Fruit fly (Drosophila melanogaster) whole organism, embryonic: ENCODE results near the gene CG7333.

Source experiments
- Abd-B ChIP-seq: fragments of 200-800 bp; sonication (Bioruptor generic); optimal IDR thresholded peaks from 2 replicates; lab custom pipeline; 2018; ENCODE audit warnings: missing biosample characterization, mild to moderate bottlenecking, missing genetic modification characterization, moderate library complexity
- Asciz ChIP-seq: fragments of 200-800 bp; sonication (Bioruptor generic); optimal IDR thresholded peaks from 2 replicates; lab custom pipeline; 2017; ENCODE audit warnings: missing biosample characterization, mild to moderate bottlenecking, missing genetic modification characterization, missing genetic modification reagents
- CG10462 ChIP-seq: fragments of 200-800 bp; sonication (Bioruptor generic); optimal IDR thresholded peaks from 2 replicates; lab custom pipeline; 2016; ENCODE audit warnings: missing biosample characterization, missing genetic modification characterization
- CG11560 ChIP-seq: fragments of 200-800 bp; sonication (Bioruptor generic); IDR thresholded peaks from 3 replicates; pipeline ENCODE4 v1.3.6; 2022; ENCODE audit warnings: missing biosample characterization, missing genetic modification characterization
- CG14050 ChIP-seq: fragments of 200-800 bp; sonication (Bioruptor generic); IDR thresholded peaks from 3 replicates; pipeline ENCODE4 v1.3.6; 2022; ENCODE audit warnings: missing biosample characterization, missing genetic modification characterization
- CG14441 ChIP-seq: fragments of 200-800 bp; sonication (Bioruptor generic); IDR thresholded peaks from 2 replicates; pipeline ENCODE4 v1.3.6; 2022; ENCODE audit warnings: missing biosample characterization, missing genetic modification characterization
- CG14965 ChIP-seq: fragments of 200-800 bp; sonication (Bioruptor generic); optimal IDR thresholded peaks from 2 replicates; lab custom pipeline; 2016; ENCODE audit warnings: missing biosample characterization, missing genetic modification characterization, borderline replicate concordance
- CG16779 ChIP-seq: fragments of 200-800 bp; sonication (Bioruptor generic); IDR thresholded peaks from 2 replicates; pipeline ENCODE4 v1.3.6; 2022; ENCODE audit warnings: missing biosample characterization, missing genetic modification characterization
- CG2120 ChIP-seq: fragments of 200-800 bp; sonication (Bioruptor generic); optimal IDR thresholded peaks from 3 replicates; lab custom pipeline; 2016; ENCODE audit warnings: missing biosample characterization, missing genetic modification characterization
- CG3163 ChIP-seq: fragments of 200-800 bp; sonication (Bioruptor generic); optimal IDR thresholded peaks from 3 replicates; lab custom pipeline; 2016; ENCODE audit warnings: missing biosample characterization, missing genetic modification characterization
- CG34224 ChIP-seq: fragments of 200-800 bp; sonication (Bioruptor generic); IDR thresholded peaks from 3 replicates; pipeline ENCODE4 v1.3.6; 2022; ENCODE audit warnings: missing biosample characterization, missing genetic modification characterization; ENCODE audit not compliant: partially characterized antibody
- CG4707 ChIP-seq: fragments of 200-800 bp; sonication (Bioruptor generic); optimal IDR thresholded peaks from 2 replicates; lab custom pipeline; 2018; ENCODE audit warnings: missing biosample characterization, mild to moderate bottlenecking, missing genetic modification characterization, moderate library complexity
- CG4854 ChIP-seq: fragments of 200-800 bp; sonication (Bioruptor generic); optimal IDR thresholded peaks from 2 replicates; lab custom pipeline; 2016; ENCODE audit warnings: missing biosample characterization, missing genetic modification characterization, inconsistent platforms
- CG5245 ChIP-seq: fragments of 200-800 bp; sonication (Bioruptor generic); optimal IDR thresholded peaks from 3 replicates; lab custom pipeline; 2016; ENCODE audit warnings: missing biosample characterization, missing genetic modification characterization
- CG6854 ChIP-seq: fragments of 200-800 bp; sonication (Bioruptor generic); optimal IDR thresholded peaks from 3 replicates; lab custom pipeline; 2017; ENCODE audit warnings: missing biosample characterization, mild to moderate bottlenecking, missing genetic modification characterization
- CG8924 ChIP-seq: fragments of 200-800 bp; optimal IDR thresholded peaks from 3 replicates; lab custom pipeline; 2019; ENCODE audit warnings: missing biosample characterization, mild to moderate bottlenecking, missing genetic modification characterization, moderate library complexity
- CG9727 ChIP-seq: fragments of 200-800 bp; sonication (Bioruptor generic); optimal IDR thresholded peaks from 3 replicates; lab custom pipeline; 2017; ENCODE audit warnings: missing biosample characterization, mild to moderate bottlenecking, missing genetic modification characterization
- Camta ChIP-seq: fragments of 200-800 bp; sonication (Bioruptor generic); optimal IDR thresholded peaks from 2 replicates; lab custom pipeline; 2016; ENCODE audit warnings: missing biosample characterization, missing genetic modification characterization
- Dfd ChIP-seq, 2 experiments: fragments of >200 bp; optimal IDR thresholded peaks; 2 replicates each; lab custom pipeline; 2017; ENCODE audit warnings: missing biosample characterization in 2 of 2, missing genetic modification characterization in 2 of 2
- Dip2 ChIP-seq: fragments of 200-800 bp; sonication (Bioruptor generic); IDR thresholded peaks from 2 replicates; pipeline ENCODE4 v1.3.6; 2022; ENCODE audit warnings: missing biosample characterization, missing genetic modification characterization
- H15 ChIP-seq: fragments of 200-800 bp; sonication (Bioruptor generic); IDR thresholded peaks from 3 replicates; pipeline ENCODE4 v1.3.6; 2022; ENCODE audit warnings: missing biosample characterization, missing genetic modification characterization
- MBD-R2 ChIP-seq: fragments of 200-800 bp; sonication (Bioruptor generic); IDR thresholded peaks from 2 replicates; pipeline ENCODE4 v1.3.6; 2022; ENCODE audit warnings: missing biosample characterization, missing genetic modification characterization
- Nf-YB ChIP-seq: fragments of 200-800 bp; sonication (Bioruptor generic); optimal IDR thresholded peaks from 3 replicates; lab custom pipeline; 2019; ENCODE audit warnings: missing biosample characterization, mild to moderate bottlenecking, missing genetic modification characterization, moderate library complexity
- Ravus ChIP-seq: fragments of 200-800 bp; sonication (Bioruptor generic); IDR thresholded peaks from 2 replicates; pipeline ENCODE4 v1.3.6; 2022; ENCODE audit warnings: missing biosample characterization, missing genetic modification characterization
- Ssrp ChIP-seq: fragments of 200-800 bp; sonication (Bioruptor generic); optimal IDR thresholded peaks from 2 replicates; lab custom pipeline; 2018; ENCODE audit warnings: missing biosample characterization, mild to moderate bottlenecking, missing genetic modification characterization, moderate library complexity
- Trl ChIP-seq, 3 experiments: fragments of >200 bp in 2 of 3; fragments of 200-800 bp in 1 of 3; sonication (Bioruptor generic) in 1 of 3; optimal IDR thresholded peaks; 2 replicates in 1 of 3; 3 replicates in 2 of 3; lab custom pipeline; 2016 to 2017; ENCODE audit warnings: missing biosample characterization in 1 of 3, missing genetic modification characterization in 1 of 3
- amos ChIP-seq: fragments of 200-800 bp; sonication (Bioruptor generic); IDR thresholded peaks from 2 replicates; pipeline ENCODE4 v1.3.6; 2022; ENCODE audit warnings: missing biosample characterization, missing genetic modification characterization; ENCODE audit not compliant: partially characterized antibody
- bbx ChIP-seq: fragments of 200-800 bp; sonication (Bioruptor generic); IDR thresholded peaks from 2 replicates; pipeline ENCODE4 v1.3.6; 2022; ENCODE audit warnings: missing biosample characterization, missing genetic modification characterization; ENCODE audit not compliant: partially characterized antibody
- ci ChIP-seq: fragments of 200-800 bp; sonication (Bioruptor generic); IDR thresholded peaks from 3 replicates; pipeline ENCODE4 v1.3.6; 2022; ENCODE audit warnings: missing biosample characterization, missing genetic modification characterization
- dan ChIP-seq: fragments of 200-800 bp; sonication (Bioruptor generic); IDR thresholded peaks from 2 replicates; pipeline ENCODE4 v1.3.6; 2022; ENCODE audit warnings: missing biosample characterization, missing genetic modification characterization
- disco-r ChIP-seq: fragments of 200-800 bp; sonication (Bioruptor generic); optimal IDR thresholded peaks from 2 replicates; lab custom pipeline; 2016; ENCODE audit warnings: missing biosample characterization, missing genetic modification characterization
- eve ChIP-seq, 2 experiments: fragments of >200 bp; optimal IDR thresholded peaks; 2 replicates each; lab custom pipeline; 2017; ENCODE audit warnings: missing biosample characterization in 2 of 2, missing genetic modification characterization in 2 of 2
- fd3F ChIP-seq: fragments of 200-800 bp; sonication (Bioruptor generic); optimal IDR thresholded peaks from 2 replicates; lab custom pipeline; 2018; ENCODE audit warnings: missing biosample characterization, mild to moderate bottlenecking, missing genetic modification characterization, moderate library complexity
- fd64A ChIP-seq: fragments of 200-800 bp; sonication (Bioruptor generic); optimal IDR thresholded peaks from 3 replicates; lab custom pipeline; 2018; ENCODE audit warnings: missing biosample characterization, mild to moderate bottlenecking, missing genetic modification characterization
- ftz-f1 ChIP-seq: fragments of 200-800 bp; sonication (Bioruptor generic); optimal IDR thresholded peaks from 2 replicates; lab custom pipeline; 2016; ENCODE audit warnings: missing biosample characterization, missing genetic modification characterization
- gt ChIP-seq: fragments of 200-800 bp; sonication (Bioruptor generic); IDR thresholded peaks from 2 replicates; pipeline ENCODE4 v1.3.6; 2022; ENCODE audit warnings: missing biosample characterization, missing genetic modification characterization
- hkb ChIP-seq, 2 experiments: fragments of 200-800 bp in 1 of 2; fragments of >200 bp in 1 of 2; sonication (Bioruptor generic) in 1 of 2; IDR thresholded peaks in 1 of 2; optimal IDR thresholded peaks in 1 of 2; 2 replicates each; pipeline versions ENCODE4 v1.3.6 to Lab custom; 2017 to 2022; ENCODE audit warnings: missing biosample characterization in 1 of 2, missing genetic modification characterization in 1 of 2
- jigr1 ChIP-seq: fragments of 200-800 bp; sonication (Bioruptor generic); IDR thresholded peaks from 3 replicates; pipeline ENCODE4 v1.3.6; 2022; ENCODE audit warnings: missing biosample characterization, missing genetic modification characterization
- kay ChIP-seq: fragments of 200-800 bp; sonication (Bioruptor generic); optimal IDR thresholded peaks from 2 replicates; lab custom pipeline; 2016; ENCODE audit warnings: missing biosample characterization, missing genetic modification characterization
- knrl ChIP-seq: fragments of 200-800 bp; sonication (Bioruptor generic); IDR thresholded peaks from 3 replicates; pipeline ENCODE4 v1.3.6; 2022; ENCODE audit warnings: missing biosample characterization, missing genetic modification characterization; ENCODE audit not compliant: partially characterized antibody
- lmd ChIP-seq: fragments of 200-800 bp; sonication (Bioruptor generic); IDR thresholded peaks from 2 replicates; pipeline ENCODE4 v1.3.6; 2022; ENCODE audit warnings: missing biosample characterization, missing genetic modification characterization
- maf-S ChIP-seq: fragments of 200-800 bp; sonication (Bioruptor generic); optimal IDR thresholded peaks from 2 replicates; lab custom pipeline; 2016; ENCODE audit warnings: missing biosample characterization, missing genetic modification characterization
- mld ChIP-seq: fragments of 200-800 bp; sonication (Bioruptor generic); IDR thresholded peaks from 3 replicates; pipeline ENCODE4 v1.3.6; 2022; ENCODE audit warnings: missing biosample characterization, missing genetic modification characterization; ENCODE audit not compliant: partially characterized antibody
- odd ChIP-seq: fragments of 200-800 bp; sonication (Bioruptor generic); optimal IDR thresholded peaks from 2 replicates; lab custom pipeline; 2017; ENCODE audit warnings: missing biosample characterization, mild to moderate bottlenecking, missing genetic modification characterization
- prd ChIP-seq, 3 experiments: fragments of >200 bp in 2 of 3; fragments of 200-800 bp in 1 of 3; sonication (Bioruptor generic) in 1 of 3; optimal IDR thresholded peaks in 2 of 3; IDR thresholded peaks in 1 of 3; 2 replicates in 2 of 3; 3 replicates in 1 of 3; pipeline versions ENCODE4 v1.3.6 to Lab custom; 2017 to 2022; ENCODE audit warnings: missing biosample characterization in 1 of 3, missing genetic modification characterization in 1 of 3
- salm ChIP-seq: fragments of 200-800 bp; sonication (Bioruptor generic); optimal IDR thresholded peaks from 2 replicates; lab custom pipeline; 2018; ENCODE audit warnings: missing biosample characterization, mild to moderate bottlenecking, missing genetic modification characterization
- tio ChIP-seq: fragments of 200-800 bp; sonication (Bioruptor generic); optimal IDR thresholded peaks from 2 replicates; lab custom pipeline; 2017; ENCODE audit warnings: missing biosample characterization, missing genetic modification characterization, inconsistent platforms
- tx ChIP-seq: fragments of 200-800 bp; sonication (Bioruptor generic); optimal IDR thresholded peaks from 2 replicates; lab custom pipeline; 2016; ENCODE audit warnings: missing biosample characterization, missing genetic modification characterization
- wdn ChIP-seq: fragments of 200-800 bp; sonication (Bioruptor generic); IDR thresholded peaks from 2 replicates; pipeline ENCODE4 v1.3.6; 2022; ENCODE audit warnings: missing biosample characterization, missing genetic modification characterization

CG7333 gene

DNA sequence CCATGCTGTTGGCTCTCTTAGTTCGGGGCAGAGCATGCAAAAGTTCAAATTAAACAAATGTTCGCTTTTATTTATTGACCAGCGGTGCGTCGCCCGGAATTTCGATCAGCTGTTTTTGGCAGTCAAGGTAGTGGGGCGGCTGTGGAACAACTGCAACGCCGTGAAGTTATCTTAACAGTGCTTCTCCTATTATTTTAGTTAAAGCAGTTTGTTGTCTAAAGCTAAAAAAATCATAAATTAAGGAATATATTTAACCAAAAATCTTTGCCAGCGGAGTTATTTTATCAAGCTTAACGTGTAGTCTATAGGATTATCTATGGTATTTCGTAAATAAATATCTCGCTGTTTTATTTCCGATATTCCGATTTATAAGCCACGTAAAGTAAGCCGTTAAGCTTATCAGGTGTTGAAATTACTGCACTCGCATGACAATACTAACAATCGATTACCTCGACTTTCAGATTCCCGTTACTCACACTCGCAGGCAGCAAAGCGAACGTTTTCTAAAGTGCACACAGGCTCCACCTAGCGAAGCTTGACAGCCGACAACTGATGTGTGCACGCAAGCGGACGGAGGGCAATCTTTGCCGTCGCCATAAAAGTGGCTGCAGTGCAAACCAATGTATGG is 48.0 kb downstream of the CG7333 start, which contains the start of the genes CG6195 and CG31220 (continued):
- TF ChIP-seq maf-S (GFP tag; lab: Kevin White, UChicago) (no peak), ftz-f1 (GFP tag; lab: Kevin White, UChicago) (no peak), Dfd (GFP tag; optimal IDR thresholded peaks at IDR 0.05; lab: Kevin White, UChicago) (no peak), knrl (no peak; the same call in 1 of the 3 replicates), CG14441 (no peak), CG8924 (tag; lab: Kevin White, UChicago) (no peak), disco-r (GFP tag; lab: Kevin White, UChicago) (no peak), jigr1 (GFP tag; lab: Robert Waterston, UW) (no peak), CG9727 (no peak), CG10462 (GFP tag; lab: Kevin White, UChicago) (peak; percentile 74), CG4707 (GFP tag; lab: Kevin White, UChicago) (no peak), Ssrp (tag; lab: Kevin White, UChicago) (no peak), tio (GFP tag; lab: Kevin White, UChicago) (no peak), CG6854 (GFP tag; lab: Kevin White, UChicago) (no peak), CG4854 (GFP tag; lab: Kevin White, UChicago) (no peak), kay (no peak), dan (no peak), fd3F (GFP tag; lab: Kevin White, UChicago) (no peak), CG5245 (GFP tag; lab: Kevin White, UChicago) (peak; percentile 89), Nf-YB (no peak), bbx (GFP tag; lab: Robert Waterston, UW) (no peak), CG14965 (GFP tag; lab: Kevin White, UChicago) (no peak), Abd-B (no peak), Ravus (GFP tag; lab: Robert Waterston, UW) (no peak), eve (GFP tag; optimal IDR thresholded peaks at IDR 0.05; lab: Kevin White, UChicago) (no peak), Asciz (GFP tag; lab: Kevin White, UChicago) (no peak), CG3163 (GFP tag; lab: Kevin White, UChicago) (peak; percentile 31), MBD-R2 (GFP tag; lab: Robert Waterston, UW) (peak; percentile 92), CG14050 (GFP tag; lab: Robert Waterston, UW) (no peak), lmd (GFP tag; lab: Robert Waterston, UW) (no peak), odd (GFP tag; lab: Kevin White, UChicago) (no peak), Camta (peak; percentile 23), CG16779 (GFP tag; lab: Robert Waterston, UW) (no peak), salm (tag; lab: Kevin White, UChicago) (no peak), prd (optimal IDR thresholded peaks at IDR 0.05; lab: Kevin White, UChicago) (no peak), prd (GFP tag; IDR thresholded peaks at IDR 0.05; lab: Robert Waterston, UW) (no peak), CG2120 (GFP tag; lab: Kevin White, UChicago) (peak; percentile 20), fd64A (GFP tag; lab: Kevin White, UChicago) (no peak), Trl (optimal IDR thresholded peaks at IDR 0.05; lab: Kevin White, UChicago) (no peak), Trl (GFP tag; optimal IDR thresholded peaks at IDR 0.05; lab: Kevin White, UChicago) (no peak), tx (GFP tag; lab: Kevin White, UChicago) (peak; percentile 11), CG34224 (0 out of 3 replicates have a peak, but pooled peaks have one; percentile 21), H15 (GFP tag; lab: Robert Waterston, UW) (0 out of 3 replicates have a peak, but pooled peaks have one; percentile 6), wdn (no peak), ci (GFP tag; lab: Robert Waterston, UW) (peak; percentile 81), gt (GFP tag; lab: Robert Waterston, UW) (no peak), mld (GFP tag; lab: Robert Waterston, UW) (no peak), hkb (optimal IDR thresholded peaks at IDR 0.05; lab: Kevin White, UChicago) (no peak), hkb (GFP tag; IDR thresholded peaks at IDR 0.05; lab: Robert Waterston, UW) (peak; percentile 24; the same call in 1 of the 2 replicates), amos (no peak; the same call in 1 of the 2 replicates), CG11560 (tag; lab: Robert Waterston, UW) (no peak), Dip2 (no peak)
